Worm (Caenorhabditis elegans): ENCODE results near the gene F35H8.4.

- TF ChIP-seq him-1 (tag; optimal IDR thresholded peaks at IDR 0.05) = no peak
- TF ChIP-seq W03F9.2 (tag; optimal IDR thresholded peaks at IDR 0.05) = no peak
- no peak for TF ChIP-seq dao-5 (tag; optimal IDR thresholded peaks at IDR 0.05)
Measured at ce11 chrII:9554925-9555553, 4.8 kb downstream of the F35H8.4 start, which contains the start of gene F35H8.2.

Data from whole organism, L4/young adult.